Worm (Caenorhabditis elegans) whole organism, L4 larva: ENCODE results near the gene R07E5.5.

Experiments used
- F26F4.8 ChIP-seq: fragments of 200-800 bp; sonication (Bioruptor generic); conservative IDR thresholded peaks from 2 replicates; pipeline ENCODE4 v1.3.6; 2022; ENCODE audit warnings: missing genetic modification characterization, missing compliant biosample characterization
- F37D6.2 ChIP-seq: sonication (generic microtip); optimal IDR thresholded peaks from 2 replicates; lab custom pipeline; 2016; ENCODE audit warnings: mild to moderate bottlenecking, missing genetic modification characterization, missing compliant biosample characterization
- F44E2.7 ChIP-seq: fragments of 200-800 bp; sonication (Bioruptor generic); IDR thresholded peaks from 2 replicates; pipeline ENCODE4 v2.1.2; 2022; ENCODE audit warnings: missing genetic modification characterization, missing compliant biosample characterization
- Y105C5A.15 ChIP-seq: fragments of 200-800 bp; sonication (Bioruptor generic); IDR thresholded peaks from 2 replicates; pipeline ENCODE4 v1.3.6; 2022; ENCODE audit warnings: missing genetic modification characterization, missing compliant biosample characterization
- ZK546.5 ChIP-seq, 2 experiments: sonication (generic microtip); optimal IDR thresholded peaks; 2 replicates each; lab custom pipeline; 2017; ENCODE audit warnings: missing biosample characterization in 2 of 2, missing genetic modification characterization in 2 of 2
- aha-1 ChIP-seq: fragments of 150-350 bp; peaks from one replicate; lab custom pipeline; 2014; ENCODE audit warnings: missing biosample characterization, missing genetic modification characterization
- arid-1 ChIP-seq: fragments of 200-800 bp; sonication (Bioruptor generic); conservative IDR thresholded peaks from 2 replicates; pipeline ENCODE4 v1.3.6; 2022; ENCODE audit warnings: missing genetic modification reagents, missing genetic modification characterization, missing compliant biosample characterization
- ceh-32 ChIP-seq: sonication (generic microtip); optimal IDR thresholded peaks from 2 replicates; lab custom pipeline; 2016; ENCODE audit warnings: mild to moderate bottlenecking, missing genetic modification characterization, missing compliant biosample characterization; ENCODE audit not compliant: poor library complexity
- ceh-62 ChIP-seq: sonication (generic microtip); optimal IDR thresholded peaks from 2 replicates; lab custom pipeline; 2017; ENCODE audit warnings: missing biosample characterization, missing genetic modification characterization
- ces-1 ChIP-seq: fragments of 150-350 bp; sonication (generic microtip); optimal IDR thresholded peaks from 4 replicates; lab custom pipeline; 2014; ENCODE audit warnings: missing biosample characterization, missing genetic modification reagents, missing genetic modification characterization
- ctbp-1 ChIP-seq: fragments of 200-800 bp; sonication (Bioruptor generic); IDR thresholded peaks from 2 replicates; pipeline ENCODE4 v1.3.6; 2022; ENCODE audit warnings: missing genetic modification reagents, missing genetic modification characterization, missing compliant biosample characterization
- daf-12 ChIP-seq: fragments of 150-350 bp; optimal IDR thresholded peaks from 2 replicates; lab custom pipeline; 2014; ENCODE audit warnings: missing biosample characterization, missing genetic modification reagents, missing genetic modification characterization
- daf-8 ChIP-seq: fragments of 200-800 bp; sonication (Bioruptor generic); IDR thresholded peaks from 2 replicates; pipeline ENCODE4 v1.3.6; 2022; ENCODE audit warnings: missing genetic modification characterization, missing compliant biosample characterization
- dmd-6 ChIP-seq: fragments of 200-800 bp; sonication (Bioruptor generic); IDR thresholded peaks from 2 replicates; pipeline ENCODE4 v1.3.6; 2022; ENCODE audit warnings: missing genetic modification reagents, missing genetic modification characterization, missing compliant biosample characterization
- dmd-8 ChIP-seq: fragments of 200-800 bp; sonication (Bioruptor generic); IDR thresholded peaks from 2 replicates; pipeline ENCODE4 v1.3.6; 2022; ENCODE audit warnings: missing genetic modification characterization, missing compliant biosample characterization
- dmd-9 ChIP-seq: fragments of 200-800 bp; sonication (Bioruptor generic); IDR thresholded peaks from 2 replicates; pipeline ENCODE4 v1.3.6; 2022; ENCODE audit warnings: missing genetic modification reagents, missing genetic modification characterization, missing compliant biosample characterization
- dpl-1 ChIP-seq: fragments of 150-350 bp; optimal IDR thresholded peaks from 2 replicates; lab custom pipeline; 2014; ENCODE audit warnings: missing biosample characterization, missing genetic modification reagents, missing genetic modification characterization
- egl-27 ChIP-seq: sonication (generic microtip); optimal IDR thresholded peaks from 3 replicates; lab custom pipeline; 2017; ENCODE audit warnings: missing biosample characterization, missing genetic modification reagents, missing genetic modification characterization
- egl-43 ChIP-seq: fragments of 200-800 bp; sonication (Bioruptor generic); IDR thresholded peaks from 2 replicates; pipeline ENCODE4 v1.3.6; 2022; ENCODE audit warnings: missing genetic modification reagents, missing genetic modification characterization, missing compliant biosample characterization
- fkh-10 ChIP-seq: fragments of 150-350 bp; optimal IDR thresholded peaks from 2 replicates; lab custom pipeline; 2014; ENCODE audit warnings: missing biosample characterization, missing genetic modification reagents, missing genetic modification characterization
- hlh-11 ChIP-seq: fragments of 200-800 bp; sonication (Bioruptor generic); optimal IDR thresholded peaks from 2 replicates; lab custom pipeline; 2018; ENCODE audit warnings: mild to moderate bottlenecking, missing genetic modification characterization, missing compliant biosample characterization
- hlh-30 ChIP-seq: sonication (generic microtip); optimal IDR thresholded peaks from 2 replicates; lab custom pipeline; 2017; ENCODE audit warnings: antibody characterized with exemption, mild to moderate bottlenecking, missing genetic modification characterization, missing compliant biosample characterization; ENCODE audit not compliant: insufficient read depth
- hmg-1.1 ChIP-seq: fragments of 200-800 bp; sonication (Bioruptor generic); IDR thresholded peaks from 2 replicates; pipeline ENCODE4 v1.3.6; 2022; ENCODE audit warnings: missing genetic modification reagents, missing genetic modification characterization, missing compliant biosample characterization
- jun-1 ChIP-seq: fragments of 150-350 bp; optimal IDR thresholded peaks from 2 replicates; lab custom pipeline; 2014; ENCODE audit warnings: missing biosample characterization, missing genetic modification reagents, missing genetic modification characterization
- lim-7 ChIP-seq: fragments of 200-800 bp; sonication (Bioruptor generic); IDR thresholded peaks from 2 replicates; pipeline ENCODE4 v1.3.6; 2022; ENCODE audit warnings: missing genetic modification characterization, missing compliant biosample characterization
- lin-38 ChIP-seq: fragments of 200-800 bp; sonication (Bioruptor generic); IDR thresholded peaks from 2 replicates; pipeline ENCODE4 v1.3.6; 2022; ENCODE audit warnings: missing genetic modification reagents, missing genetic modification characterization, missing compliant biosample characterization
- madf-9 ChIP-seq: fragments of 200-800 bp; sonication (Bioruptor generic); conservative IDR thresholded peaks from 2 replicates; pipeline ENCODE4 v1.3.6; 2022; ENCODE audit warnings: missing genetic modification reagents, missing genetic modification characterization, missing compliant biosample characterization
- mdl-1 ChIP-seq, 2 experiments: fragments of 150-350 bp in 1 of 2; sonication (generic microtip) in 1 of 2; optimal IDR thresholded peaks; 2 replicates each; lab custom pipeline; 2014 to 2017; ENCODE audit warnings: missing biosample characterization in 2 of 2, missing genetic modification characterization in 2 of 2
- mdt-29 ChIP-seq: fragments of 200-800 bp; sonication (Bioruptor generic); IDR thresholded peaks from 2 replicates; pipeline ENCODE4 v1.3.6; 2022; ENCODE audit warnings: missing genetic modification reagents, missing genetic modification characterization, missing compliant biosample characterization
- mep-1 ChIP-seq: fragments of 150-350 bp; sonication (generic microtip); optimal IDR thresholded peaks from 3 replicates; lab custom pipeline; 2014; ENCODE audit warnings: missing biosample characterization, missing genetic modification characterization
- mes-2 ChIP-seq: sonication (generic microtip); optimal IDR thresholded peaks from 2 replicates; lab custom pipeline; 2016; ENCODE audit warnings: missing genotype, mild to moderate bottlenecking, missing genetic modification characterization, missing compliant biosample characterization; ENCODE audit not compliant: poor library complexity, severe bottlenecking
- nhr-237 ChIP-seq: sonication (generic microtip); optimal IDR thresholded peaks from 2 replicates; lab custom pipeline; 2017; ENCODE audit warnings: missing biosample characterization, missing genetic modification characterization
- nhr-28 ChIP-seq: fragments of 150-350 bp; optimal IDR thresholded peaks from 2 replicates; lab custom pipeline; 2014; ENCODE audit warnings: missing biosample characterization, missing genetic modification characterization
- nhr-42 ChIP-seq: fragments of 200-800 bp; sonication (Bioruptor generic); IDR thresholded peaks from 2 replicates; pipeline ENCODE4 v1.3.6; 2022; ENCODE audit warnings: missing genetic modification characterization, missing compliant biosample characterization
- nhr-6 ChIP-seq: fragments of 150-350 bp; optimal IDR thresholded peaks from 2 replicates; lab custom pipeline; 2014; ENCODE audit warnings: missing biosample characterization, missing genetic modification characterization
- pha-4 ChIP-seq, 2 experiments: fragments of 150-350 bp in 1 of 2; fragments of 200-800 bp in 1 of 2; sonication (Bioruptor generic) in 1 of 2; IDR thresholded peaks in 1 of 2; optimal IDR thresholded peaks in 1 of 2; 2 replicates each; pipeline versions ENCODE4 v1.3.6 to Lab custom; 2014 to 2022; ENCODE audit warnings: missing genetic modification characterization in 2 of 2, missing genetic modification reagents in 2 of 2, missing biosample characterization in 1 of 2, missing compliant biosample characterization in 1 of 2
- saeg-2 ChIP-seq: fragments of 200-800 bp; sonication (Bioruptor generic); IDR thresholded peaks from 2 replicates; pipeline ENCODE4 v1.3.6; 2022; ENCODE audit warnings: missing genetic modification reagents, missing genetic modification characterization, missing compliant biosample characterization
- sdz-12 ChIP-seq: fragments of 200-800 bp; sonication (Bioruptor generic); optimal IDR thresholded peaks from 2 replicates; lab custom pipeline; 2018; ENCODE audit warnings: mild to moderate bottlenecking, missing genetic modification characterization, missing compliant biosample characterization
- set-16 ChIP-seq: fragments of 200-800 bp; sonication (Bioruptor generic); IDR thresholded peaks from 2 replicates; pipeline ENCODE4 v1.3.6; 2022; ENCODE audit warnings: missing genetic modification reagents, missing genetic modification characterization, missing compliant biosample characterization
- skn-1 ChIP-seq: fragments of 150-350 bp; optimal IDR thresholded peaks from 2 replicates; lab custom pipeline; 2014; ENCODE audit warnings: missing biosample characterization, missing genetic modification characterization
- snpc-4 ChIP-seq: fragments of 150-350 bp; optimal IDR thresholded peaks from 2 replicates; lab custom pipeline; 2014; ENCODE audit warnings: missing biosample characterization, missing genetic modification characterization
- spr-1 ChIP-seq: sonication (generic microtip); optimal IDR thresholded peaks from 2 replicates; lab custom pipeline; 2016; ENCODE audit warnings: mild to moderate bottlenecking, missing genetic modification characterization, missing compliant biosample characterization
- spr-3 ChIP-seq: fragments of 200-800 bp; sonication (Bioruptor generic); optimal IDR thresholded peaks from 2 replicates; lab custom pipeline; 2018; ENCODE audit warnings: mild to moderate bottlenecking, missing genetic modification characterization, missing compliant biosample characterization
- tag-97 ChIP-seq: fragments of 200-800 bp; sonication (Bioruptor generic); IDR thresholded peaks from 2 replicates; pipeline ENCODE4 v1.3.6; 2022; ENCODE audit warnings: missing genetic modification characterization, missing compliant biosample characterization
- tra-1 ChIP-seq: fragments of 200-800 bp; sonication (Bioruptor generic); IDR thresholded peaks from 2 replicates; pipeline ENCODE4 v1.3.6; 2022; ENCODE audit warnings: missing genetic modification reagents, missing genetic modification characterization, missing compliant biosample characterization
- unc-130 ChIP-seq: sonication (generic microtip); optimal IDR thresholded peaks from 2 replicates; lab custom pipeline; 2016; ENCODE audit warnings: missing genetic modification reagents, missing genetic modification characterization, missing compliant biosample characterization
- unc-62 ChIP-seq, 3 experiments: fragments of 150-350 bp in 1 of 3; sonication (generic microtip); optimal IDR thresholded peaks in 2 of 3; peaks in 1 of 3; 1 replicate in 1 of 3; 2 replicates in 2 of 3; lab custom pipeline; 2014 to 2017; ENCODE audit warnings: missing biosample characterization in 3 of 3, missing genetic modification characterization in 3 of 3, missing genetic modification reagents in 3 of 3, missing genotype in 1 of 3
- zag-1 ChIP-seq: fragments of 150-350 bp; optimal IDR thresholded peaks from 2 replicates; lab custom pipeline; 2014; ENCODE audit warnings: missing biosample characterization, missing genetic modification characterization
- zip-2 ChIP-seq: fragments of 150-350 bp; optimal IDR thresholded peaks from 2 replicates; lab custom pipeline; 2014; ENCODE audit warnings: missing biosample characterization, missing genetic modification characterization
- ztf-11 ChIP-seq: fragments of 150-350 bp; optimal IDR thresholded peaks from 2 replicates; lab custom pipeline; 2014; ENCODE audit warnings: missing biosample characterization, missing genetic modification characterization
- ztf-7 ChIP-seq: fragments of 150-350 bp; optimal IDR thresholded peaks from 2 replicates; lab custom pipeline; 2014; ENCODE audit warnings: missing biosample characterization, missing genetic modification characterization

Gene R07E5.5

DNA sequence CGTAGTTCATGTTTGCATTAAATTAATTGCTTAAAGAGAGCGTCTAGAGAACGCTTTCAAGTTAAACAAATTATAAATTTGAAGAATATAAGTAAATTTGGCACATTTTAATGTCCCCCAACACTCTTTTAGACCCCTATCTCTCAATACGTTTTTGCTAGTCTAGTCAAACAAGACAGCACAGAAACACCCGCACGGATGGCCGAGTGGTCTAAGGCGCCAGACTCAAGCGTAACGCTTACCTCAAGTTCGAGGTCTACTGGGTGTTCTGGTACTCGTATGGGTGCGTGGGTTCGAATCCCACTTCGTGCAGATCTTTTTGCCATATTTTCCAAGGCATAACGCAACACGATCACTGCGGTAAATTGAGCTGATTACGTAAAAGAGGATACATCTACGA is 34.9 kb upstream of the R07E5.5 start (continued):
- no peak for TF ChIP-seq Y105C5A.15 (GFP tag; lab: Robert Waterston, UW)
- no peak for TF ChIP-seq sdz-12 (GFP tag; lab: Kevin White, UChicago)
- peak; percentile 69 for TF ChIP-seq egl-43
- TF ChIP-seq ceh-32 = no peak
- no peak for TF ChIP-seq mdl-1 (tag; optimal IDR thresholded peaks at IDR 0.05; lab: Kevin White, UChicago)
- no peak for TF ChIP-seq ztf-7 (tag; lab: Kevin White, UChicago)
- TF ChIP-seq hlh-11 (tag; lab: Kevin White, UChicago) = peak; percentile 21
- peak; percentile 64; the same call in 1 of the 2 replicates for TF ChIP-seq madf-9
- TF ChIP-seq snpc-4 (tag; lab: Kevin White, UChicago) = no peak
- TF ChIP-seq ceh-62 (tag; lab: Kevin White, UChicago) = no peak
- TF ChIP-seq F37D6.2 = no peak
- peak; percentile 19 for TF ChIP-seq hlh-30 (tag; lab: Kevin White, UChicago)
- no peak for TF ChIP-seq zip-2 (tag; lab: Kevin White, UChicago)
- no peak for TF ChIP-seq mep-1
- peak; percentile 63 for TF ChIP-seq mes-2 (tag; lab: Kevin White, UChicago)
- TF ChIP-seq unc-62 (GFP tag; optimal IDR thresholded peaks at IDR 0.05 in 1 of 2; lab: Kevin White, UChicago) = peak in 1 of 2 experiments; percentile 52
- no peak for TF ChIP-seq unc-62 (tag; optimal IDR thresholded peaks at IDR 0.05; lab: Kevin White, UChicago)
- no peak for TF ChIP-seq tra-1 (GFP tag; lab: Robert Waterston, UW)
- no peak for TF ChIP-seq skn-1
- no peak for TF ChIP-seq aha-1 (tag; lab: Kevin White, UChicago)
- no peak for TF ChIP-seq fkh-10
- no peak for TF ChIP-seq ZK546.5 (tag; optimal IDR thresholded peaks at IDR 0.05; lab: Kevin White, UChicago)
- no peak for TF ChIP-seq nhr-6 (tag; lab: Kevin White, UChicago)
- TF ChIP-seq set-16 (GFP tag; lab: Robert Waterston, UW) = no peak
- TF ChIP-seq arid-1 = peak; percentile 63; the same call in 1 of the 2 replicates
- TF ChIP-seq dmd-6 (GFP tag; lab: Robert Waterston, UW) = peak; percentile 43; the same call in 1 of the 2 replicates
- no peak for TF ChIP-seq daf-8 (GFP tag; lab: Robert Waterston, UW)
- TF ChIP-seq spr-3 = no peak
- TF ChIP-seq nhr-42 (GFP tag; lab: Robert Waterston, UW) = no peak
- 0 out of 2 replicates have a peak, but pooled peaks have one; percentile 43 for TF ChIP-seq dmd-9 (GFP tag; lab: Robert Waterston, UW)
- no peak for TF ChIP-seq egl-27 (tag; lab: Kevin White, UChicago)
- 0 out of 2 replicates have a peak, but pooled peaks have one; percentile 34 for TF ChIP-seq F44E2.7
- TF ChIP-seq zag-1 (tag; lab: Kevin White, UChicago) = no peak
- TF ChIP-seq lin-38 (GFP tag; lab: Robert Waterston, UW) = no peak
- TF ChIP-seq spr-1 = no peak
- TF ChIP-seq unc-130 (GFP tag; lab: Kevin White, UChicago) = no peak
- TF ChIP-seq mdt-29 (GFP tag; lab: Robert Waterston, UW) = no peak
- TF ChIP-seq nhr-237 (tag; lab: Kevin White, UChicago) = no peak
- TF ChIP-seq dmd-8 (GFP tag; lab: Robert Waterston, UW) = peak; percentile 69; the same call in 1 of the 2 replicates
- no peak for TF ChIP-seq ztf-11 (tag; lab: Kevin White, UChicago)
- TF ChIP-seq jun-1 (tag; lab: Kevin White, UChicago) = no peak
- no peak for TF ChIP-seq F26F4.8
- no peak for TF ChIP-seq tag-97 (GFP tag; lab: Robert Waterston, UW)
- no peak for TF ChIP-seq dpl-1 (GFP tag; lab: Kevin White, UChicago)
- TF ChIP-seq ctbp-1 (GFP tag; lab: Robert Waterston, UW) = 0 out of 2 replicates have a peak, but pooled peaks have one; percentile 30
- peak; percentile 46; the same call in 1 of the 2 replicates for TF ChIP-seq pha-4 (GFP tag; IDR thresholded peaks at IDR 0.05; lab: Robert Waterston, UW)
- no peak for TF ChIP-seq pha-4 (tag; optimal IDR thresholded peaks at IDR 0.05; lab: Kevin White, UChicago)
- TF ChIP-seq ces-1 = no peak
- TF ChIP-seq nhr-28 (tag; lab: Kevin White, UChicago) = no peak
- TF ChIP-seq daf-12 (tag; lab: Kevin White, UChicago) = no peak
- no peak for TF ChIP-seq saeg-2 (GFP tag; lab: Robert Waterston, UW)
- 0 out of 2 replicates have a peak, but pooled peaks have one; percentile 36 for TF ChIP-seq hmg-1.1 (GFP tag; lab: Robert Waterston, UW)
- TF ChIP-seq lim-7 = peak; percentile 73; the same call in 1 of the 2 replicates
